Worm (Caenorhabditis elegans): ENCODE data around the gene npr-26.

- TF ChIP-seq fos-1 (tag; optimal IDR thresholded peaks at IDR 0.05) (no peak), nhr-76 (tag; optimal IDR thresholded peaks at IDR 0.05) (no peak), pqm-1 (tag; optimal IDR thresholded peaks at IDR 0.05) (no peak), lin-39 (tag; optimal IDR thresholded peaks at IDR 0.05) (no peak)
Measured at ce11 chrIV:17367294-17367693, 50.3 kb downstream of the npr-26 start, which contains the start of gene zipt-17.

All from whole organism, L3 larva.